Worm (Caenorhabditis elegans): Measurements from ENCODE around the gene K09A9.6.
A peak's percentile ranks its signal among the peaks of the same experiment; 100 is the strongest.

K09A9.6 gene

DNA sequence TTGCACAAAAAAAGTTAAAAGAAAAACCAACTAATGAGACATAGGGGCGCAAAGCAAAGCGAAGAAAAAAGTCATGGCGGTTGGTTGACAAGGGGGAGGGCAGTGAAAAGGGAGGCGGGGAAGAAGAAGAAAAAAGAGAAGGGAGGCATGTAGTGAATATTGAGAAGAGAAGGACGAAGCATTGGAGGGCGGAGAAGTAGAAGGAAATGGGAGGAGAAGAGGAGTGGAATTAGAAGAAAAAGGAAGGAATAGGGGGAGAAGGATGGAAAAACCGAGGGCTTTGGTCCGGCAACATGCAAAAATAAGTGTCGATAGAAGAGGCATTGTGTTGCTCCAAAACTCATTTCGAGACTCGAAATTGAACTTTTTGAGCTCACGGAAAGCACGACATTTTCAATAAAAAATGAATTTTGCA is 53.8 kb downstream of the K09A9.6 start:
- TF ChIP-seq ama-1 (optimal IDR thresholded peaks at IDR 0.05), result no peak
- TF ChIP-seq hmg-4 (GFP tag; optimal IDR thresholded peaks at IDR 0.05), result no peak
- TF ChIP-seq ets-7 (tag; optimal IDR thresholded peaks at IDR 0.05), result no peak
- TF ChIP-seq pes-1 (GFP tag; IDR thresholded peaks at IDR 0.05), result no peak
- TF ChIP-seq F13C5.2 (tag; optimal IDR thresholded peaks at IDR 0.05), result peak; percentile 19

DNA sequence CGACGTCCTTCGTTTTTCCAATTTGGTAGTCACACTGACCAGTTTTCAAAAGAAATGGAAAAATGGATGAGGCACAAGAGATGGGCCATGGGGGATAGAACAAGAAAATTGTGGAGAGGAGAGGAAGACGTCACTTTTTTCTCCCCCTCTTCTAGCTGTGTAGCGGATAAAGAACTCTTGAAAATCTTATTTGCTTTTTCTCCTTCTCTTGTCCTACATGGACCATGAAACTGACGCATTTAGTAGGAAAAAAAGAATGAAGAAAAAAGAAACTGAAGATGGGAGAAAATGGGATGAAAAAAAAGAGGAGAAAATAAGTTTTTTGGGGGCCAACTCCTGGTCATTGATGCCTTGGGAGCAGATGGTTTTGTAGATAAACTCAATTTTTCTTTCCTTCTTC is 56.9 kb downstream of the K09A9.6 start:
- TF ChIP-seq hmbx-1 (tag; optimal IDR thresholded peaks at IDR 0.05), result no peak
- no peak for TF ChIP-seq sea-1 (GFP tag; conservative IDR thresholded peaks at IDR 0.05)
- TF ChIP-seq hnd-1 (tag; optimal IDR thresholded peaks at IDR 0.05), result no peak
- TF ChIP-seq ceh-13 (GFP tag; optimal IDR thresholded peaks at IDR 0.05), result no peak
- TF ChIP-seq ama-1 (optimal IDR thresholded peaks at IDR 0.05), result no peak
- no peak for TF ChIP-seq F13C5.2 (tag; optimal IDR thresholded peaks at IDR 0.05)
- TF ChIP-seq pes-1 (GFP tag; IDR thresholded peaks at IDR 0.05), result no peak
- TF ChIP-seq tbx-37 (GFP tag; conservative IDR thresholded peaks at IDR 0.05), result no peak
- no peak for TF ChIP-seq ceh-36 (tag; optimal IDR thresholded peaks at IDR 0.05)
- TF ChIP-seq hmg-4 (GFP tag; optimal IDR thresholded peaks at IDR 0.05), result no peak
- no peak for TF ChIP-seq tbx-11 (GFP tag; IDR thresholded peaks at IDR 0.05)
- no peak for TF ChIP-seq flt-1 (GFP tag; IDR thresholded peaks at IDR 0.05)
